Worm (Caenorhabditis elegans): Measurements from ENCODE around the gene srab-26.

srab-26 gene

DNA sequence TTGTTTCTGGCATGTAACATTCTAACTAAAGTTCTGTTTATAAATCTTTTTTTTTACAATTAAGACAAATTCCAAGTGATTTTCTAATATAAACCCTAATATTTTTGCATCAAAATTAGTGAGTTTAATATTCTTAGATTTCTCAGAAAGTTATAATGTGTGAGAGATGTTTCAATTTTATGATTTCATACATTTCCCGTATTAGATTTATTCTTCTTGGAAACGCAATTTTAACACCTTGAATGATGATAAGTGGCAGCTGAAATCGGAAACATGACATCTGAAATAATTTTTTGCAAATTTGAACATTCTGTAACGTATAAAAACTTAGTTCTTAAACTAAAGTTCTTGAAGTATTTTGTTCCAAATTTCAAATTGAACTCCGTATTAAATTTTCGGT is 21.8 kb upstream of the srab-26 start:
- no peak for TF ChIP-seq gmeb-2 (tag; optimal IDR thresholded peaks at IDR 0.05)
- no peak for TF ChIP-seq elt-4 (tag; optimal IDR thresholded peaks at IDR 0.05)
- TF ChIP-seq ztf-16 (tag; optimal IDR thresholded peaks at IDR 0.05) = no peak
- TF ChIP-seq ceh-9 (tag; optimal IDR thresholded peaks at IDR 0.05) = no peak

DNA sequence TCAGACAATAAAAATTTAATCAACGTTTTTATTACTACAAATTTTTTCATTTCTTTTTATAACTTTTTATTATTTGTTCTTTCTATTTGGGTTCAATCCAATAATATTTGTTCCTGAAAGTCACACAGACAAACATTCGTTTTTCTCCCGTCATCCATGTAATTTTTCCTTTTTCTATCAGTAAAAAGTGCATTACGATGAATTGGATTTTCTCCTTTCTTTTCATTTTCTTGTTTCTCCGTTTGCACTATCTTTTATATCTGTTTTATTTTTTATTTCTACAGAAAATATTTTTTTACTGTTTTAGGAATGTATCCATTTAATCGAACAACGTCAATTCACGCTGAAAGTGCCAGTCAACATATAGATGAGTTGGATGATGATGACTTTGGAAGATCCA is 20.0 kb upstream of the srab-26 start, which contains the start of gene egl-47:
Gene egl-47 (plus strand): TSS at position 301 of the 400 bp plus-strand sequence.
- no peak for TF ChIP-seq dmd-4 (tag; optimal IDR thresholded peaks at IDR 0.05; ENCODE audit: borderline replicate concordance)
- no peak for TF ChIP-seq K09A11.1 (tag; optimal IDR thresholded peaks at IDR 0.05; ENCODE audit: insufficient read depth)
- TF ChIP-seq pag-3 (tag; optimal IDR thresholded peaks at IDR 0.05; ENCODE audit: borderline replicate concordance) = no peak
- no peak for TF ChIP-seq pqm-1 (tag; optimal IDR thresholded peaks at IDR 0.05)
- TF ChIP-seq ttx-3 (tag; optimal IDR thresholded peaks at IDR 0.05) = no peak
- TF ChIP-seq nhr-232 (tag; optimal IDR thresholded peaks at IDR 0.05) = no peak
- TF ChIP-seq pha-4 (tag; optimal IDR thresholded peaks at IDR 0.05) = no peak
- TF ChIP-seq sox-4 (tag; optimal IDR thresholded peaks at IDR 0.05) = no peak
- no peak for TF ChIP-seq unc-86 (tag; optimal IDR thresholded peaks at IDR 0.05)
- TF ChIP-seq tbx-2 (tag; optimal IDR thresholded peaks at IDR 0.05) = no peak
- no peak for TF ChIP-seq fkh-10 (GFP tag; optimal IDR thresholded peaks at IDR 0.05)
- no peak for TF ChIP-seq ztf-16 (tag; optimal IDR thresholded peaks at IDR 0.05)
- no peak for TF ChIP-seq pha-2 (tag; optimal IDR thresholded peaks at IDR 0.05)
- TF ChIP-seq zip-5 (tag; optimal IDR thresholded peaks at IDR 0.05) = no peak
- no peak for TF ChIP-seq unc-3 (GFP tag; conservative IDR thresholded peaks at IDR 0.05)
- no peak for TF ChIP-seq unc-3 (tag; optimal IDR thresholded peaks at IDR 0.05)

DNA sequence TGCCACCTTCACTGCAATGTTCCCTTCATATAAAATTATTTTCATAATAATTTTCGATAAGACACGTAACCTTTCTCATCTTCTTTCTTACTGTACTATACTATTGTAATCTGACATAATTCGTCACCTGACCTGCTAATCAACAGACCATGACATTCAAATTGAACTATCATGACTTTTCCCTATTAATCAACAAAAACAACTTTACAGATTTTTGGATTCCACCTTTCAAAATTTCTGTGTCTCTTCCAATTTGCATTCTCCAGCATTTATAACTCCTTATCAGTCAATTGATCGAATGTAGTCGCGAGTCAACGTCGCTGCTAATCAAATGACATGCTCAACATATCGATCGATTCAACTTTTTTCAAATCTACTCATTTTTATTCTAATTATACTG is 10.3 kb upstream of the srab-26 start, which contains the start of gene fshr-1:
Gene fshr-1 (plus strand): TSS at position 209 of the 400 bp plus-strand sequence.
- TF ChIP-seq ets-4 (tag; optimal IDR thresholded peaks at IDR 0.05) = no peak
- TF ChIP-seq rnt-1 (tag; optimal IDR thresholded peaks at IDR 0.05) = no peak
- no peak for TF ChIP-seq pax-1 (tag; optimal IDR thresholded peaks at IDR 0.05)
- no peak for TF ChIP-seq ceh-18 (tag; optimal IDR thresholded peaks at IDR 0.05)
- no peak for TF ChIP-seq tbx-2 (tag; optimal IDR thresholded peaks at IDR 0.05)
- TF ChIP-seq elt-2 (tag; optimal IDR thresholded peaks at IDR 0.05) = peak; percentile 9
- TF ChIP-seq Y22D7AL.16 (tag; optimal IDR thresholded peaks at IDR 0.05) = no peak

DNA sequence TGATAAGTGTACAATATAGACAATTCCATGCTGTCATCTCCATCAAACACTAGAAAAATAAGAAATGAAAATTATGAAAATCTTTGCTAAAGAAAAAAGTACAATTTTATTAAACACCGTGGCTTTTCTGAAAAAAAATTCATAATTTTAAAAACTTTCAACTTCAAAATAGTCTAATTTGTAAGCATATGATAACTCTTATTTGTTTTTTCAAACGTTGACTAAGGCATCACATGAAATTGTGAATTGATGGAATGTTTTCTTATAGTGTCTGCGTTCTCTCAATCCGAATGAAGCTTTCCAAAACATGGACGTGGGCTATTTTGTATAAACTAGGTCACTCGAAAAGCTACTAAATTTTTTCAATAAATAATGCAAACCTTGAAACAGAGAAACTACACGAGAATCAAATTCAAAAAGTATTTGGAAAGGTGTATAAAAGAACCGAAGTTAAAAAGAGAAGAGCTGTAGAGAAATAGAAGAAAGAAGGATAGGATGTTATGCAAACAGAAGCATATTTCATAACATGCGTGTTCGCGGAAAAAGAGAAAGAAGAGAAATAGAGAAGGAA is 6.7 kb upstream of the srab-26 start, which contains the start of gene clp-9:
Gene clp-9 (minus strand): TSS at position 51 of the 571 bp plus-strand sequence.
- TF ChIP-seq ceh-14 (tag; optimal IDR thresholded peaks at IDR 0.05) (no peak), hlh-13 (GFP tag; optimal IDR thresholded peaks at IDR 0.05) (no peak), pat-9 (tag; optimal IDR thresholded peaks at IDR 0.05) (no peak), T23F11.4 (GFP tag; optimal IDR thresholded peaks at IDR 0.05) (no peak), sdc-2 (tag; optimal IDR thresholded peaks at IDR 0.05) (no peak), ama-1 (optimal IDR thresholded peaks at IDR 0.05) (no peak), ceh-19 (GFP tag; optimal IDR thresholded peaks at IDR 0.05) (no peak), ahr-1 (tag; optimal IDR thresholded peaks at IDR 0.05) (no peak), tbx-2 (tag; optimal IDR thresholded peaks at IDR 0.05) (no peak), tbx-7 (tag; optimal IDR thresholded peaks at IDR 0.05) (no peak), pros-1 (tag; optimal IDR thresholded peaks at IDR 0.05) (no peak), K09A11.1 (tag; optimal IDR thresholded peaks at IDR 0.05; ENCODE audit: insufficient read depth) (no peak), madf-2 (tag; optimal IDR thresholded peaks at IDR 0.05) (no peak), ceh-2 (tag; optimal IDR thresholded peaks at IDR 0.05) (no peak), ceh-48 (tag; optimal IDR thresholded peaks at IDR 0.05) (no peak), ceh-9 (tag; optimal IDR thresholded peaks at IDR 0.05) (no peak), ceh-31 (tag; optimal IDR thresholded peaks at IDR 0.05) (no peak), pha-4 (tag; optimal IDR thresholded peaks at IDR 0.05) (no peak)

Data from whole organism, late embryonic.